Fruit fly (Drosophila melanogaster): ENCODE measurements around the gene CG9541.

Gene CG9541

DNA sequence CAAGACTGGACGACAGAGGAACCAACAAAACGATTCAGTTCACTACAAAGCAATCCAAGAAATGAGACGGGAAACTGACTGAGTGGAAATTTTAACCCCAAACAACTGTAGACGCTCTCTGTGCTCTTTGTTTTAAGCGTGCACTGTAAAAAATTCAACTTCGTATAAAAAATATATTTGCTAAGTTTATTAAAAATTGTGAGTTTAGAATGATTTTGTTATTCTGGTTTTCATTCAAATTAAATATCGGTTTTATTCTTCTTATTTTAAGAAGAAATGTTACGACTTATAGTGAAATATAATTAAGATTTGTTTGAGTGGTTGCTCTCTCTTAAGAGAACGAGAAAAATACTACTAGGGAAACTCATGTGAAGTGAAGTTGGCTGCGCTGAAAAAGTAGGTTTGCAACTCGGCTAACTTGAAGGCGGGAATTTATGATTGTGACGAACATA is 17.2 kb downstream of the CG9541 start (continued):
- TF ChIP-seq CG9215 (GFP tag; IDR thresholded peaks at IDR 0.05): peak; percentile 92
- TF ChIP-seq klu (GFP tag; IDR thresholded peaks at IDR 0.05): peak; percentile 94
- TF ChIP-seq CG6254 (GFP tag; optimal IDR thresholded peaks at IDR 0.05): peak; percentile 88
- peak; percentile 93 for TF ChIP-seq CG12299 (tag; optimal IDR thresholded peaks at IDR 0.05)
- peak; percentile 100 for TF ChIP-seq sens (GFP tag)
- TF ChIP-seq abd-A (tag; optimal IDR thresholded peaks at IDR 0.05): no peak
- peak; percentile 84 for TF ChIP-seq B-H2 (GFP tag; optimal IDR thresholded peaks at IDR 0.05)
- peak; percentile 83 for TF ChIP-seq sima (GFP tag; optimal IDR thresholded peaks at IDR 0.05)
- TF ChIP-seq YL-1 (GFP tag; optimal IDR thresholded peaks at IDR 0.05): peak; percentile 58
- peak; percentile 97 for TF ChIP-seq CG8290 (GFP tag; optimal IDR thresholded peaks at IDR 0.05)
- peak; percentile 74 to 89 for TF ChIP-seq CG8290 (tag; optimal IDR thresholded peaks at IDR 0.05)
- peak; percentile 95 for TF ChIP-seq unpg (GFP tag; optimal IDR thresholded peaks at IDR 0.05)
- TF ChIP-seq dmrt99B (tag; optimal IDR thresholded peaks at IDR 0.05): peak; percentile 94
- TF ChIP-seq Deaf1 (tag; optimal IDR thresholded peaks at IDR 0.05): peak; percentile 77
- peak; percentile 72 for TF ChIP-seq CG18011 (GFP tag; optimal IDR thresholded peaks at IDR 0.05)
- TF ChIP-seq Ptx1 (GFP tag; IDR thresholded peaks at IDR 0.05): peak; percentile 99
- TF ChIP-seq CG8359 (GFP tag; optimal IDR thresholded peaks at IDR 0.05; ENCODE audit: borderline replicate concordance): peak; percentile 68
- peak; percentile 93 for TF ChIP-seq fd102C (GFP tag; optimal IDR thresholded peaks at IDR 0.05)
- peak; percentile 98 for TF ChIP-seq H2.0 (GFP tag; IDR thresholded peaks at IDR 0.05)
- TF ChIP-seq BtbVII (GFP tag; optimal IDR thresholded peaks at IDR 0.05): peak; percentile 76
- peak; percentile 80 for TF ChIP-seq CG2116 (GFP tag; optimal IDR thresholded peaks at IDR 0.05)
- TF ChIP-seq CG15601 (tag; optimal IDR thresholded peaks at IDR 0.05): peak; percentile 97
- peak; percentile 96 for TF ChIP-seq Med (GFP tag)
- peak; percentile 81 for TF ChIP-seq ewg (GFP tag; optimal IDR thresholded peaks at IDR 0.05)
- TF ChIP-seq CG8944 (GFP tag; optimal IDR thresholded peaks at IDR 0.05): peak; percentile 83
- peak; percentile 56 for TF ChIP-seq CTCF (GFP tag; optimal IDR thresholded peaks at IDR 0.05)
- TF ChIP-seq fu2 (GFP tag; optimal IDR thresholded peaks at IDR 0.05): peak; percentile 84
- TF ChIP-seq tgo (GFP tag; IDR thresholded peaks at IDR 0.05): peak; percentile 98
- TF ChIP-seq CG6854 (GFP tag; optimal IDR thresholded peaks at IDR 0.05): peak; percentile 83
- peak; percentile 92 for TF ChIP-seq tio (GFP tag; optimal IDR thresholded peaks at IDR 0.05)
- peak; percentile 98 for TF ChIP-seq Ada2b (GFP tag; IDR thresholded peaks at IDR 0.05)
- peak; percentile 90 for TF ChIP-seq psq (GFP tag; optimal IDR thresholded peaks at IDR 0.05)
- TF ChIP-seq grau (tag; optimal IDR thresholded peaks at IDR 0.05): peak; percentile 92
- TF ChIP-seq rib (GFP tag; IDR thresholded peaks at IDR 0.05): peak; percentile 93
- TF ChIP-seq usp (GFP tag; optimal IDR thresholded peaks at IDR 0.05): no peak
- TF ChIP-seq Abd-B (GFP tag; optimal IDR thresholded peaks at IDR 0.05): peak; percentile 86
- TF ChIP-seq cato (GFP tag; optimal IDR thresholded peaks at IDR 0.05; ENCODE audit: borderline replicate concordance): peak; percentile 87
- peak; percentile 93 for TF ChIP-seq Hmr (GFP tag; optimal IDR thresholded peaks at IDR 0.05)
- no peak; the same call in 2 of the 3 replicates for TF ChIP-seq CG6791 (GFP tag; IDR thresholded peaks at IDR 0.05; ENCODE audit: partially characterized antibody)
- TF ChIP-seq CG12219 (GFP tag; optimal IDR thresholded peaks at IDR 0.05): peak; percentile 93
- TF ChIP-seq NFAT (GFP tag; IDR thresholded peaks at IDR 0.05): peak; percentile 90
- TF ChIP-seq Hmx (GFP tag; optimal IDR thresholded peaks at IDR 0.05): peak; percentile 81
- TF ChIP-seq CG10959 (GFP tag; IDR thresholded peaks at IDR 0.05): peak; percentile 98
- peak; percentile 86 for TF ChIP-seq repo (GFP tag; optimal IDR thresholded peaks at IDR 0.05)
- TF ChIP-seq CG13424 (tag; optimal IDR thresholded peaks at IDR 0.05): peak; percentile 90
- TF ChIP-seq Blimp-1 (GFP tag; optimal IDR thresholded peaks at IDR 0.05): peak; percentile 93
- peak; percentile 96 for TF ChIP-seq CG9932 (GFP tag; IDR thresholded peaks at IDR 0.05)
- no peak for TF ChIP-seq hkb (optimal IDR thresholded peaks at IDR 0.05)
- peak; percentile 100 for TF ChIP-seq hkb (GFP tag; IDR thresholded peaks at IDR 0.05)
- peak; percentile 92 for TF ChIP-seq ATbp (GFP tag; optimal IDR thresholded peaks at IDR 0.05)
- TF ChIP-seq pzg (GFP tag; optimal IDR thresholded peaks at IDR 0.05): peak; percentile 56
- peak; percentile 98 for TF ChIP-seq H15 (GFP tag; IDR thresholded peaks at IDR 0.05)

Data from whole organism, embryonic.